Worm (Caenorhabditis elegans): ENCODE data around the gene T24C12.3.

The T24C12.3 gene

ce11 chrX:2226875-2227355, 23.2 kb upstream of the T24C12.3 start (continued):
- TF ChIP-seq attf-3 (GFP tag; conservative IDR thresholded peaks at IDR 0.05) (0 out of 2 replicates have a peak, but pooled peaks have one; percentile 39), hsf-1 (GFP tag; IDR thresholded peaks at IDR 0.05) (0 out of 2 replicates have a peak, but pooled peaks have one; percentile 47), Y53G8AR.9 (GFP tag; conservative IDR thresholded peaks at IDR 0.05) (0 out of 2 replicates have a peak, but pooled peaks have one; percentile 31), pha-4 (tag; optimal IDR thresholded peaks at IDR 0.05) (no peak), Y67H2A.10 (GFP tag; conservative IDR thresholded peaks at IDR 0.05) (peak; percentile 26; the same call in 1 of the 2 replicates), F33H1.4 (GFP tag; IDR thresholded peaks at IDR 0.05) (0 out of 2 replicates have a peak, but pooled peaks have one; percentile 14), nhr-120 (GFP tag; IDR thresholded peaks at IDR 0.05) (0 out of 2 replicates have a peak, but pooled peaks have one; percentile 53), Y95B8A.8 (GFP tag; IDR thresholded peaks at IDR 0.05) (peak; percentile 69), tlf-1 (GFP tag; optimal IDR thresholded peaks at IDR 0.05) (peak; percentile 65), ceh-58 (GFP tag; IDR thresholded peaks at IDR 0.05) (no peak), efl-1 (GFP tag; optimal IDR thresholded peaks at IDR 0.05) (no peak), C17E4.6 (GFP tag; IDR thresholded peaks at IDR 0.05) (no peak), ztf-25 (GFP tag; IDR thresholded peaks at IDR 0.05) (peak; percentile 86), dpff-1 (tag; optimal IDR thresholded peaks at IDR 0.05) (no peak), pbrm-1 (GFP tag; IDR thresholded peaks at IDR 0.05) (peak; percentile 86), gei-17 (GFP tag; optimal IDR thresholded peaks at IDR 0.05) (peak; percentile 54), hlh-26 (GFP tag; conservative IDR thresholded peaks at IDR 0.05) (no peak), atf-7 (tag; optimal IDR thresholded peaks at IDR 0.05) (peak; percentile 53), madf-8 (GFP tag; conservative IDR thresholded peaks at IDR 0.05) (no peak), B0019.2 (GFP tag; conservative IDR thresholded peaks at IDR 0.05) (no peak), hlh-12 (tag; optimal IDR thresholded peaks at IDR 0.05) (no peak), F49E8.2 (tag; optimal IDR thresholded peaks at IDR 0.05; ENCODE audit: insufficient read depth) (no peak), sdz-38 (tag; optimal IDR thresholded peaks at IDR 0.05) (no peak), F57A8.1 (GFP tag; optimal IDR thresholded peaks at IDR 0.05) (peak; percentile 33), ZK185.1 (tag; optimal IDR thresholded peaks at IDR 0.05; ENCODE audit: poor library complexity, severe bottlenecking) (peak; percentile 82), let-607 (tag; optimal IDR thresholded peaks at IDR 0.05) (peak; percentile 29 to 37), lin-40 (tag; optimal IDR thresholded peaks at IDR 0.05) (peak; percentile 75), ceh-79 (tag; optimal IDR thresholded peaks at IDR 0.05) (no peak), ztf-6 (GFP tag; IDR thresholded peaks at IDR 0.05) (no peak), aptf-3 (GFP tag; IDR thresholded peaks at IDR 0.05) (peak; percentile 58; the same call in 1 of the 2 replicates), rec-8 (tag; optimal IDR thresholded peaks at IDR 0.05) (peak; percentile 67 to 83), zim-3 (tag; optimal IDR thresholded peaks at IDR 0.05) (peak; percentile 40), attf-5 (GFP tag; optimal IDR thresholded peaks at IDR 0.05) (peak; percentile 64), athp-1 (tag; optimal IDR thresholded peaks at IDR 0.05) (peak; percentile 62), ztf-3 (GFP tag; optimal IDR thresholded peaks at IDR 0.05) (no peak), ztf-28 (GFP tag; IDR thresholded peaks at IDR 0.05) (peak; percentile 54; the same call in 1 of the 2 replicates), dox-1 (GFP tag; IDR thresholded peaks at IDR 0.05) (peak; percentile 80), xnd-1 (tag; optimal IDR thresholded peaks at IDR 0.05) (no peak), ceh-91 (GFP tag; IDR thresholded peaks at IDR 0.05) (peak; percentile 36; the same call in 1 of the 2 replicates), B0035.1 (tag; optimal IDR thresholded peaks at IDR 0.05) (peak; percentile 53), snpc-1.1 (tag; optimal IDR thresholded peaks at IDR 0.05; ENCODE audit: insufficient read depth) (peak; percentile 36), lir-1 (GFP tag; conservative IDR thresholded peaks at IDR 0.05) (no peak; the same call in 1 of the 2 replicates), lsl-1 (GFP tag; optimal IDR thresholded peaks at IDR 0.05) (peak; percentile 14), unc-62 (GFP tag; optimal IDR thresholded peaks at IDR 0.05) (no peak), nhr-90 (tag; optimal IDR thresholded peaks at IDR 0.05) (peak; percentile 87), ztf-22 (GFP tag; optimal IDR thresholded peaks at IDR 0.05) (peak; percentile 62), bed-1 (GFP tag; IDR thresholded peaks at IDR 0.05) (0 out of 2 replicates have a peak, but pooled peaks have one; percentile 31)

Measured in whole organism, young adult.